Worm (Caenorhabditis elegans) whole organism, L3 larva: ENCODE results near the gene srw-29.

Experiments
- R02D3.7 ChIP-seq: fragments of 150-350 bp; optimal IDR thresholded peaks from 2 replicates; lab custom pipeline; 2014; ENCODE audit warnings: missing biosample characterization, missing genetic modification characterization
- ZK546.5 ChIP-seq: sonication (generic microtip); optimal IDR thresholded peaks from 2 replicates; lab custom pipeline; 2017; ENCODE audit warnings: missing biosample characterization, missing genetic modification characterization
- aly-2 ChIP-seq: fragments of 150-350 bp; optimal IDR thresholded peaks from 2 replicates; lab custom pipeline; 2014; ENCODE audit warnings: missing biosample characterization, missing genetic modification characterization
- ama-1 ChIP-seq: fragments of 150-350 bp; optimal IDR thresholded peaks from 2 replicates; lab custom pipeline; 2018
- ceh-28 ChIP-seq: fragments of 150-350 bp; optimal IDR thresholded peaks from 2 replicates; lab custom pipeline; 2014; ENCODE audit warnings: missing biosample characterization, missing genetic modification reagents, missing genetic modification characterization
- ceh-82 ChIP-seq: fragments of 150-350 bp; optimal IDR thresholded peaks from 2 replicates; lab custom pipeline; 2014; ENCODE audit warnings: missing biosample characterization, missing genetic modification characterization
- daf-12 ChIP-seq: fragments of 150-350 bp; optimal IDR thresholded peaks from 2 replicates; lab custom pipeline; 2014; ENCODE audit warnings: missing biosample characterization, missing genetic modification reagents, missing genetic modification characterization
- egl-27 ChIP-seq: sonication (generic microtip); optimal IDR thresholded peaks from 4 replicates; lab custom pipeline; 2017; ENCODE audit warnings: missing biosample characterization, missing genetic modification reagents, missing genetic modification characterization
- egl-5 ChIP-seq: fragments of 150-350 bp; optimal IDR thresholded peaks from 2 replicates; lab custom pipeline; 2017; ENCODE audit warnings: missing biosample characterization, missing genetic modification reagents, missing genetic modification characterization, inconsistent platforms
- elt-1 ChIP-seq: fragments of 150-350 bp; optimal IDR thresholded peaks from 2 replicates; lab custom pipeline; 2014; ENCODE audit warnings: missing biosample characterization, missing genetic modification characterization
- elt-2 ChIP-seq: sonication (generic microtip); optimal IDR thresholded peaks from 2 replicates; lab custom pipeline; 2016; ENCODE audit warnings: missing genetic modification reagents, mild to moderate bottlenecking, missing genetic modification characterization, missing compliant biosample characterization
- elt-3 ChIP-seq, 3 experiments: fragments of 150-350 bp in 1 of 3; sonication (generic microtip) in 2 of 3; optimal IDR thresholded peaks; 2 replicates in 2 of 3; 4 replicates in 1 of 3; lab custom pipeline; 2014 to 2017; ENCODE audit warnings: missing biosample characterization in 3 of 3, missing genetic modification characterization in 3 of 3
- eor-1 ChIP-seq, 2 experiments: fragments of 150-350 bp; optimal IDR thresholded peaks; 2 replicates each; lab custom pipeline; 2014 to 2018; ENCODE audit warnings: missing biosample characterization in 2 of 2, missing genetic modification characterization in 2 of 2
- fkh-10 ChIP-seq: sonication (generic microtip); optimal IDR thresholded peaks from 2 replicates; lab custom pipeline; 2017; ENCODE audit warnings: missing biosample characterization, missing genetic modification reagents, missing genetic modification characterization
- fos-1 ChIP-seq: fragments of 150-350 bp; optimal IDR thresholded peaks from 2 replicates; lab custom pipeline; 2014; ENCODE audit warnings: missing biosample characterization, missing genetic modification characterization
- hmg-11 ChIP-seq: sonication (generic microtip); optimal IDR thresholded peaks from 2 replicates; lab custom pipeline; 2016; ENCODE audit warnings: missing genetic modification characterization, missing compliant biosample characterization
- jun-1 ChIP-seq: fragments of 150-350 bp; optimal IDR thresholded peaks from 2 replicates; lab custom pipeline; 2014; ENCODE audit warnings: missing biosample characterization, missing genetic modification reagents, missing genetic modification characterization
- lin-15B ChIP-seq: fragments of 150-350 bp; optimal IDR thresholded peaks from 2 replicates; lab custom pipeline; 2014; ENCODE audit warnings: missing biosample characterization, missing genetic modification characterization
- lin-39 ChIP-seq: fragments of 150-350 bp; optimal IDR thresholded peaks from 2 replicates; lab custom pipeline; 2018; ENCODE audit warnings: missing biosample characterization, missing genetic modification reagents, missing genetic modification characterization
- mml-1 ChIP-seq: fragments of 150-350 bp; sonication (generic microtip); optimal IDR thresholded peaks from 3 replicates; lab custom pipeline; 2014; ENCODE audit warnings: missing biosample characterization, missing genetic modification characterization
- nhr-11 ChIP-seq: fragments of 150-350 bp; optimal IDR thresholded peaks from 2 replicates; lab custom pipeline; 2014; ENCODE audit warnings: missing biosample characterization, missing genetic modification characterization
- nhr-12 ChIP-seq: fragments of 150-350 bp; optimal IDR thresholded peaks from 2 replicates; lab custom pipeline; 2014; ENCODE audit warnings: missing biosample characterization, missing genetic modification characterization
- nhr-23 ChIP-seq: fragments of 150-350 bp; optimal IDR thresholded peaks from 2 replicates; lab custom pipeline; 2014; ENCODE audit warnings: missing biosample characterization, missing genetic modification reagents, missing genetic modification characterization
- nhr-25 ChIP-seq: sonication (generic microtip); optimal IDR thresholded peaks from 2 replicates; lab custom pipeline; 2017; ENCODE audit warnings: missing biosample characterization, missing genetic modification characterization
- nhr-28 ChIP-seq: fragments of 150-350 bp; optimal IDR thresholded peaks from 2 replicates; lab custom pipeline; 2014; ENCODE audit warnings: missing biosample characterization, missing genetic modification characterization
- nhr-43 ChIP-seq: sonication (generic microtip); optimal IDR thresholded peaks from 2 replicates; lab custom pipeline; 2016; ENCODE audit warnings: mild to moderate bottlenecking, missing genetic modification characterization, missing compliant biosample characterization; ENCODE audit not compliant: poor library complexity, severe bottlenecking
- nhr-76 ChIP-seq: fragments of 150-350 bp; sonication (generic microtip); optimal IDR thresholded peaks from 5 replicates; lab custom pipeline; 2014; ENCODE audit warnings: missing biosample characterization, missing genetic modification characterization
- nhr-77 ChIP-seq: fragments of 150-350 bp; optimal IDR thresholded peaks from 2 replicates; lab custom pipeline; 2014; ENCODE audit warnings: missing biosample characterization, missing genetic modification characterization
- pqm-1 ChIP-seq: fragments of 150-350 bp; optimal IDR thresholded peaks from 2 replicates; lab custom pipeline; 2017; ENCODE audit warnings: missing biosample characterization, missing genetic modification characterization, inconsistent platforms
- skn-1 ChIP-seq: fragments of 150-350 bp; optimal IDR thresholded peaks from 2 replicates; lab custom pipeline; 2014; ENCODE audit warnings: missing biosample characterization, missing genetic modification characterization
- tbx-2 ChIP-seq: sonication (generic microtip); optimal IDR thresholded peaks from 2 replicates; lab custom pipeline; 2016; ENCODE audit warnings: mild to moderate bottlenecking, missing genetic modification characterization, missing compliant biosample characterization
- unc-39 ChIP-seq: sonication (generic microtip); optimal IDR thresholded peaks from 4 replicates; lab custom pipeline; 2017; ENCODE audit warnings: missing biosample characterization, missing genetic modification characterization
- zag-1 ChIP-seq: fragments of 150-350 bp; optimal IDR thresholded peaks from 2 replicates; lab custom pipeline; 2014; ENCODE audit warnings: missing biosample characterization, missing genetic modification characterization
- ztf-11 ChIP-seq: fragments of 150-350 bp; optimal IDR thresholded peaks from 2 replicates; lab custom pipeline; 2014; ENCODE audit warnings: missing biosample characterization, missing genetic modification characterization
- ztf-4 ChIP-seq: fragments of 150-350 bp; optimal IDR thresholded peaks from 2 replicates; lab custom pipeline; 2014; ENCODE audit warnings: missing biosample characterization, missing genetic modification characterization

srw-29 gene

ce11 chrV:16429503-16429902 is 5.2 kb upstream of the srw-29 start, which contains the start of gene F26D2.10:
Gene F26D2.10, minus strand, starts transcription at chrV:16429603.
- TF ChIP-seq hmg-11 (tag; lab: Kevin White, UChicago): no peak
- no peak for TF ChIP-seq ztf-4 (tag; lab: Kevin White, UChicago)
- TF ChIP-seq egl-27 (tag; lab: Kevin White, UChicago): no peak
- no peak for TF ChIP-seq elt-2 (tag; lab: Kevin White, UChicago)
- no peak for TF ChIP-seq daf-12 (tag; lab: Kevin White, UChicago)
- TF ChIP-seq R02D3.7 (tag; lab: Kevin White, UChicago): no peak
- no peak for TF ChIP-seq tbx-2
- TF ChIP-seq elt-3 (tag; optimal IDR thresholded peaks at IDR 0.05; lab: Kevin White, UChicago): no peak
- no peak for TF ChIP-seq lin-15B (tag; lab: Kevin White, UChicago)
- no peak for TF ChIP-seq fos-1
- TF ChIP-seq nhr-77 (tag; lab: Kevin White, UChicago): no peak
- no peak for TF ChIP-seq ceh-28 (tag; lab: Kevin White, UChicago)
- TF ChIP-seq ZK546.5 (tag; lab: Kevin White, UChicago): no peak

- TF ChIP-seq skn-1 (tag; lab: Kevin White, UChicago): no peak
- no peak for TF ChIP-seq lin-15B (tag; lab: Kevin White, UChicago)
- TF ChIP-seq ztf-11 (tag; lab: Kevin White, UChicago): no peak
- TF ChIP-seq elt-2 (tag; lab: Kevin White, UChicago): no peak
- TF ChIP-seq nhr-77 (tag; lab: Kevin White, UChicago): no peak
- no peak for TF ChIP-seq lin-39 (tag; lab: Kevin White, UChicago)
- TF ChIP-seq aly-2 (tag; lab: Kevin White, UChicago): no peak
- TF ChIP-seq mml-1: no peak
- no peak for TF ChIP-seq nhr-76 (tag; lab: Kevin White, UChicago)
- TF ChIP-seq zag-1 (tag; lab: Kevin White, UChicago): no peak
- TF ChIP-seq eor-1 (tag; optimal IDR thresholded peaks at IDR 0.05; lab: Kevin White, UChicago): no peak
- TF ChIP-seq, all 47 proteins: peak for 0
Measured at ce11 chrV:16420696-16421095, 3.6 kb downstream of the srw-29 start, which contains the start of gene srw-48. Gene srw-48, plus strand, starts transcription at chrV:16420996.

ce11 chrV:16419769-16420168 is 4.6 kb downstream of the srw-29 start, which contains the start of gene F26D2.16:
Gene F26D2.16, minus strand, starts transcription at chrV:16419869.
- no peak for TF ChIP-seq ztf-4 (tag; lab: Kevin White, UChicago)
- no peak for TF ChIP-seq ceh-82
- no peak for TF ChIP-seq aly-2 (tag; lab: Kevin White, UChicago)
- TF ChIP-seq jun-1: no peak
- no peak for TF ChIP-seq nhr-28 (tag; lab: Kevin White, UChicago)
- TF ChIP-seq elt-2 (tag; lab: Kevin White, UChicago): no peak
- no peak for TF ChIP-seq elt-3 (tag; optimal IDR thresholded peaks at IDR 0.05; lab: Kevin White, UChicago)
- no peak for TF ChIP-seq fkh-10
- no peak for TF ChIP-seq unc-39 (tag; lab: Kevin White, UChicago)
- TF ChIP-seq lin-39 (tag; lab: Kevin White, UChicago): no peak
- no peak for TF ChIP-seq ama-1 (lab: Kevin White, UChicago)

- TF ChIP-seq hmg-11 (tag; lab: Kevin White, UChicago) (no peak), ztf-4 (tag; lab: Kevin White, UChicago) (no peak), lin-39 (tag; lab: Kevin White, UChicago) (no peak), ama-1 (lab: Kevin White, UChicago) (no peak), ZK546.5 (tag; lab: Kevin White, UChicago) (no peak), elt-3 (tag; optimal IDR thresholded peaks at IDR 0.05; lab: Kevin White, UChicago) (no peak), ceh-28 (tag; lab: Kevin White, UChicago) (no peak), nhr-25 (tag; lab: Kevin White, UChicago) (no peak), nhr-23 (tag; lab: Kevin White, UChicago) (no peak)
- TF ChIP-seq, all 47 proteins: peak for 0
Measured at ce11 chrV:16417014-16417413, 7.3 kb downstream of the srw-29 start, which contains the start of gene str-55. Gene str-55, minus strand, starts transcription at chrV:16417114.

ce11 chrV:16410521-16410920 is 13.8 kb downstream of the srw-29 start, which contains the start of gene srh-145:
Gene srh-145, plus strand, starts transcription at chrV:16410713.
- TF ChIP-seq nhr-25 (tag; lab: Kevin White, UChicago) (no peak), ztf-11 (tag; lab: Kevin White, UChicago) (no peak), pqm-1 (no peak), tbx-2 (no peak), mml-1 (no peak), nhr-11 (tag; lab: Kevin White, UChicago) (no peak), nhr-12 (tag; lab: Kevin White, UChicago) (no peak), ama-1 (lab: Kevin White, UChicago) (no peak), nhr-77 (tag; lab: Kevin White, UChicago) (no peak), eor-1 (tag; optimal IDR thresholded peaks at IDR 0.05; lab: Kevin White, UChicago) (no peak), nhr-43 (no peak), aly-2 (tag; lab: Kevin White, UChicago) (no peak), elt-1 (no peak), lin-15B (tag; lab: Kevin White, UChicago) (no peak), ceh-28 (tag; lab: Kevin White, UChicago) (no peak), unc-39 (tag; lab: Kevin White, UChicago) (no peak), nhr-28 (tag; lab: Kevin White, UChicago) (no peak), egl-5 (tag; lab: Kevin White, UChicago) (no peak)
